Fruit fly (Drosophila melanogaster): ENCODE data around the gene TotA.

DNA sequence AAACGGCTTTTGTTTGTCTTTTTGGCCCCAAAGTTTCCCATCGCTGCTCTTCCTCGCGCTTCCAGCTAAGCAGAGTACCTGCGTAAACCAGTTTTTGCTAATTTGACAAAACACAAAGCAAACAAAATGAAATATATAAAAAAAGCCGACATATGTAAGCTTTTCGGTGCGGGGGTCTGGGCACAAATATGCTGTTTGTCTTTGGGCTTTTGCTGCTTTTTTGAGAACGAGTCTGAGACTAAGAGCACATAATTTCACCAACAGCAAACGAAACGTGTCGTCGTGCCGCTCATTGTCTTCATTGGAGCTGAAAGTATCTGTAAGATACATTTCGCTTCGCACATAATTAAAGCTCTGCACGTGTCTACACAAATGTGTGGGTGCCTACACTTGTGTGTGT, 45.0 kb downstream of the TotA start:
- TF ChIP-seq OdsH (GFP tag; optimal IDR thresholded peaks at IDR 0.05) (no peak), CG32006 (GFP tag; optimal IDR thresholded peaks at IDR 0.05) (no peak), CG11762 (GFP tag; optimal IDR thresholded peaks at IDR 0.05; ENCODE audit: insufficient read depth) (no peak), Hr39 (GFP tag; optimal IDR thresholded peaks at IDR 0.05) (no peak), CG6808 (GFP tag; optimal IDR thresholded peaks at IDR 0.05) (no peak), CG34406 (GFP tag; optimal IDR thresholded peaks at IDR 0.05) (no peak), CG6854 (GFP tag; optimal IDR thresholded peaks at IDR 0.05) (peak; percentile 53), esn (GFP tag; optimal IDR thresholded peaks at IDR 0.05) (no peak), CG16779 (tag; optimal IDR thresholded peaks at IDR 0.05) (no peak), Ets21C (GFP tag; optimal IDR thresholded peaks at IDR 0.05) (no peak), CG6276 (GFP tag; optimal IDR thresholded peaks at IDR 0.05) (no peak), CG6792 (GFP tag; optimal IDR thresholded peaks at IDR 0.05) (no peak)
